Fruit fly (Drosophila melanogaster): Measurements from ENCODE around the gene CG45493.
"Not testable (repeated sequence)": the region's sequence is repeated elsewhere in the genome, so short reads cannot be mapped to it uniquely, and the experiment has no call there.

- not testable (repeated sequence) for TF ChIP-seq ey (GFP tag; optimal IDR thresholded peaks at IDR 0.05); Dfd (GFP tag; optimal IDR thresholded peaks at IDR 0.05); CG9705 (GFP tag; optimal IDR thresholded peaks at IDR 0.05); GATAd (GFP tag; optimal IDR thresholded peaks at IDR 0.05); h (GFP tag; optimal IDR thresholded peaks at IDR 0.05); usp (GFP tag; optimal IDR thresholded peaks at IDR 0.05); psq (GFP tag; optimal IDR thresholded peaks at IDR 0.05); Hr78 (GFP tag; optimal IDR thresholded peaks at IDR 0.05); HLH106 (tag; optimal IDR thresholded peaks at IDR 0.05)
Observed at dm6 chrX:19953508-19953907, 4.8 kb upstream of the CG45493 start, which contains the start of gene CG45494.
